Worm (Caenorhabditis elegans): ENCODE results near the gene C34E10.10.

DNA sequence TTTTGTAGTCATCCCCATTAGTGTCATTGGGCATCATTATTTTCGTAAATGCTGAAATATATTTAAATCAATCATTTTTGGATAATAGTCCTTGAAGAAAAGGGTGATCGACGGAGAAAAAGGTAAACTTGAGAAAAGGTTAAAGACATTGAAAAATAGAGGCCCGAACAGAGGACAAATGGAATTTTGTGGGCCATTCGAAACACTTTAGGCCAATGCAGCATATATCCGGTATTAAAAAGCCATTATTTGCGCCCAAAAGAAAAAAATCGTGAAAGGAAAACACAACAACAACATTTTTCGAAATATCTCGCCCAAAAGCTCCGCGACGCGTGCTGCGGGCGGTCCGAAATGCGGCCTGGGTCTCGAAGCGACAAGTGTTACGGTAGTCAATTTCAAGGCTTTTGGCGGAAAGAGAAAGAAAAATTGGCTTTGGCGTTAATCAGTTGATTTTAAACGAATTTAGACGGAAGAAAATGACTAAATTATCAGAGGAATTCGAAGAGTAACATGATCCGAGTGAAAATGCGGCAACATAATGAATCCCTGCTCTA lies 20.7 kb downstream of the C34E10.10 start, which contains the start of gene morc-1:
- TF ChIP-seq nhr-23 (tag; optimal IDR thresholded peaks at IDR 0.05) = no peak
- no peak for TF ChIP-seq daf-12 (tag; optimal IDR thresholded peaks at IDR 0.05)
- no peak for TF ChIP-seq lin-15B (tag; optimal IDR thresholded peaks at IDR 0.05)
- TF ChIP-seq mdl-1 (tag; optimal IDR thresholded peaks at IDR 0.05) = no peak
- no peak for TF ChIP-seq lin-39 (tag; optimal IDR thresholded peaks at IDR 0.05)
- no peak for TF ChIP-seq unc-39 (tag; optimal IDR thresholded peaks at IDR 0.05)
- no peak for TF ChIP-seq nhr-77 (tag; optimal IDR thresholded peaks at IDR 0.05)
- no peak for TF ChIP-seq fkh-10 (GFP tag; optimal IDR thresholded peaks at IDR 0.05)
